Fruit fly (Drosophila melanogaster): Measurements from ENCODE around the gene Or65a.

Gene Or65a

DNA sequence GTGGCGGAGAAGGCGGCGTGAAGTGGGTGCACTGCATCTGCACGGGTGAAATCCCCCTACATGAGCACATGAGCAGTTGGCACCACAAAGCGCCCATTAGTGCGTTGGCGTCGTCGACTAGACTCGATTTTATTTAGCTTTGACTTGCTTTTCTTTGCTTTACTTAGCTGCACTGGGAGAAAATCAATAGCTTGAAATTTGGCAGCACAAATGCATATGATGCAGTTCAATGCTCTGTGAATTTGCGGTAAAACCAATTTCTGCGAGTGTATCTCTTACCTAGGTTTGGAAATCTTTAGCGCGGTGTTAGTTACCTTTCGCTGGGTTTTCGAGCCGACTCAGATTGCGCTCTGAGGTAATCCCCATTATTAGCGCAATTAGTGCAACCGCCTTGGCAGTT is 15.6 kb upstream of the Or65a start:
- TF ChIP-seq CG11762 (GFP tag; optimal IDR thresholded peaks at IDR 0.05; ENCODE audit: insufficient read depth), result no peak
- TF ChIP-seq eg (GFP tag; IDR thresholded peaks at IDR 0.05), result peak; percentile 58
- TF ChIP-seq Eip75B (GFP tag; optimal IDR thresholded peaks at IDR 0.05), result no peak
- peak; percentile 39 for TF ChIP-seq Eip78C (GFP tag)
- TF ChIP-seq CG3032 (tag; optimal IDR thresholded peaks at IDR 0.05), result no peak
- TF ChIP-seq CG11902 (GFP tag; optimal IDR thresholded peaks at IDR 0.05), result no peak
- TF ChIP-seq CG32006 (GFP tag; optimal IDR thresholded peaks at IDR 0.05), result peak; percentile 44
- no peak for TF ChIP-seq topi (GFP tag; optimal IDR thresholded peaks at IDR 0.05)
- peak; percentile 37 for TF ChIP-seq CG6276 (GFP tag; optimal IDR thresholded peaks at IDR 0.05)
- 0 out of 3 replicates have a peak, but pooled peaks have one; percentile 9 for TF ChIP-seq CG6163 (GFP tag; IDR thresholded peaks at IDR 0.05)
- TF ChIP-seq fd85E (GFP tag; optimal IDR thresholded peaks at IDR 0.05), result no peak
- TF ChIP-seq Hr4 (GFP tag; optimal IDR thresholded peaks at IDR 0.05), result peak; percentile 63
- TF ChIP-seq Lpt (GFP tag; optimal IDR thresholded peaks at IDR 0.05), result no peak
- peak; percentile 2 for TF ChIP-seq CG4318 (GFP tag; optimal IDR thresholded peaks at IDR 0.05)
- TF ChIP-seq CG3919 (GFP tag; optimal IDR thresholded peaks at IDR 0.05), result peak; percentile 27
- TF ChIP-seq Ets21C (GFP tag; optimal IDR thresholded peaks at IDR 0.05), result no peak
- no peak for TF ChIP-seq Ets96B (tag; optimal IDR thresholded peaks at IDR 0.05)
- TF ChIP-seq Sox15 (GFP tag; optimal IDR thresholded peaks at IDR 0.05), result no peak
- TF ChIP-seq CG15336 (GFP tag; IDR thresholded peaks at IDR 0.05), result 0 out of 2 replicates have a peak, but pooled peaks have one; percentile 12
- TF ChIP-seq CG6854 (GFP tag; optimal IDR thresholded peaks at IDR 0.05), result no peak

DNA sequence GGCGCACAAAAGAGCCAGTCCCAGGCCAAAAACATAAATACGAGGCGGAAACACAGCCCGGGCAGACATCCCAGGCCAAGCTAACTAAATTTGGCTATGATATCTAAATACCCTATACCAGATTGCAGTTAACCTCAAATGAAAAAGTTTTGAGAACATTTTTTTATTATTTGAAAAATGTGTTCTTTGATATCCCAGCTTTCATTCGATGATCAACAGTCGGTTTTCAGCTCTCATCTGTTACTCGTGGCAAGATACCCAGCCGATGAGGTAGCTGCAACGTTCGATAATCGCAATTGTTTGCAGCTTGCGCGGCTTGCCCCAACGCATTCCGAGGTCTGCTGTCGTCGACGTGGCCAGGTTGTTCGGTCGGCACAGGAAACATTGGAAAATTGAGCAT is 13.1 kb upstream of the Or65a start:
- TF ChIP-seq CG8319 (GFP tag; optimal IDR thresholded peaks at IDR 0.05) (no peak), CG4318 (GFP tag; optimal IDR thresholded peaks at IDR 0.05) (peak; percentile 42), CG6808 (GFP tag; optimal IDR thresholded peaks at IDR 0.05) (no peak), net (GFP tag; optimal IDR thresholded peaks at IDR 0.05) (no peak), Hr4 (GFP tag; optimal IDR thresholded peaks at IDR 0.05) (peak; percentile 70), CG6854 (GFP tag; optimal IDR thresholded peaks at IDR 0.05) (no peak), Sox14 (GFP tag; optimal IDR thresholded peaks at IDR 0.05) (peak; percentile 9), Gug (GFP tag; IDR thresholded peaks at IDR 0.05) (peak; percentile 28), CG3919 (GFP tag; optimal IDR thresholded peaks at IDR 0.05) (peak; percentile 28), CG10631 (GFP tag; optimal IDR thresholded peaks at IDR 0.05) (peak; percentile 23), salr (GFP tag; optimal IDR thresholded peaks at IDR 0.05) (peak in 1 of 2 experiments; percentile 47), CG3032 (tag; optimal IDR thresholded peaks at IDR 0.05) (no peak), CG7368 (GFP tag; optimal IDR thresholded peaks at IDR 0.05) (no peak), vri (GFP tag; optimal IDR thresholded peaks at IDR 0.05) (no peak), Ets96B (tag; optimal IDR thresholded peaks at IDR 0.05) (no peak), CG6276 (GFP tag; optimal IDR thresholded peaks at IDR 0.05) (peak; percentile 6), CG11294 (GFP tag; IDR thresholded peaks at IDR 0.05) (peak; percentile 37; the same call in 1 of the 2 replicates), cyc (GFP tag; optimal IDR thresholded peaks at IDR 0.05) (no peak), Met (GFP tag; optimal IDR thresholded peaks at IDR 0.05) (no peak), pdm3 (GFP tag; optimal IDR thresholded peaks at IDR 0.05) (peak; percentile 33), eg (GFP tag; IDR thresholded peaks at IDR 0.05) (peak; percentile 59), CG8632 (GFP tag; optimal IDR thresholded peaks at IDR 0.05) (no peak), Sox102F (GFP tag; optimal IDR thresholded peaks at IDR 0.05) (no peak), achi (GFP tag; optimal IDR thresholded peaks at IDR 0.05) (peak; percentile 30), CG32006 (GFP tag; optimal IDR thresholded peaks at IDR 0.05) (peak; percentile 64), fkh (GFP tag; optimal IDR thresholded peaks at IDR 0.05) (no peak), CG31627 (GFP tag; optimal IDR thresholded peaks at IDR 0.05) (no peak), CG6792 (GFP tag; optimal IDR thresholded peaks at IDR 0.05) (no peak), Blimp-1 (GFP tag; optimal IDR thresholded peaks at IDR 0.05) (no peak), CG34406 (GFP tag; optimal IDR thresholded peaks at IDR 0.05) (no peak), svp (GFP tag) (no peak), Eip93F (GFP tag; optimal IDR thresholded peaks at IDR 0.05) (no peak), esn (GFP tag; optimal IDR thresholded peaks at IDR 0.05) (no peak), Hr39 (GFP tag; optimal IDR thresholded peaks at IDR 0.05) (no peak), Lpt (GFP tag; optimal IDR thresholded peaks at IDR 0.05) (peak; percentile 31), Eip78C (GFP tag) (peak; percentile 84), fd59A (GFP tag; optimal IDR thresholded peaks at IDR 0.05) (no peak), CG8119 (GFP tag; IDR thresholded peaks at IDR 0.05) (peak; percentile 73), CG10669 (GFP tag; optimal IDR thresholded peaks at IDR 0.05) (no peak), CG6163 (GFP tag; IDR thresholded peaks at IDR 0.05) (peak; percentile 63; the same call in 2 of the 3 replicates), dsx (GFP tag; optimal IDR thresholded peaks at IDR 0.05; ENCODE audit: poor library complexity, severe bottlenecking) (no peak), Eip75B (GFP tag; optimal IDR thresholded peaks at IDR 0.05) (no peak), CG15336 (GFP tag; IDR thresholded peaks at IDR 0.05) (peak; percentile 81)
